Worm (Caenorhabditis elegans) whole organism, L1 larva: ENCODE results near the gene F07E5.5.

ENCODE experiments used
- dsc-1 ChIP-seq: sonication (generic microtip); optimal IDR thresholded peaks from 2 replicates; lab custom pipeline; 2016; ENCODE audit warnings: mild to moderate bottlenecking, missing genetic modification characterization, missing compliant biosample characterization
- fkh-10 ChIP-seq: sonication (generic microtip); optimal IDR thresholded peaks from 2 replicates; lab custom pipeline; 2017; ENCODE audit warnings: missing biosample characterization, missing genetic modification reagents, missing genetic modification characterization
- fos-1 ChIP-seq: fragments of 150-350 bp; optimal IDR thresholded peaks from 2 replicates; lab custom pipeline; 2014; ENCODE audit warnings: missing biosample characterization, missing genetic modification characterization
- nhr-76 ChIP-seq: sonication (generic microtip); optimal IDR thresholded peaks from 2 replicates; lab custom pipeline; 2017; ENCODE audit warnings: missing biosample characterization, missing genetic modification characterization
- skn-1 ChIP-seq: fragments of 150-350 bp; optimal IDR thresholded peaks from 2 replicates; lab custom pipeline; 2014; ENCODE audit warnings: missing biosample characterization, missing genetic modification characterization

- TF ChIP-seq dsc-1, result no peak
- no peak for TF ChIP-seq fos-1 (tag; lab: Kevin White, UChicago)
- TF ChIP-seq fkh-10 (GFP tag; lab: Kevin White, UChicago), result no peak
- no peak for TF ChIP-seq nhr-76 (tag; lab: Kevin White, UChicago)
- TF ChIP-seq skn-1, result no peak
Measured at ce11 chrII:2087206-2087605, 28.3 kb upstream of the F07E5.5 start.
